Worm (Caenorhabditis elegans) whole organism, L4 larva: ENCODE data around the gene K08F4.12.
A peak's percentile ranks its signal among the peaks of the same experiment; 100 is the strongest.

Source experiments
- R02D3.7 ChIP-seq: fragments of 150-350 bp; sonication (generic microtip); optimal IDR thresholded peaks from 3 replicates; lab custom pipeline; 2014; ENCODE audit warnings: missing biosample characterization, missing genetic modification characterization
- Y105C5A.15 ChIP-seq: fragments of 200-800 bp; sonication (Bioruptor generic); IDR thresholded peaks from 2 replicates; pipeline ENCODE4 v1.3.6; 2022; ENCODE audit warnings: missing genetic modification characterization, missing compliant biosample characterization
- ZK337.2 ChIP-seq: fragments of 200-800 bp; sonication (Bioruptor generic); IDR thresholded peaks from 2 replicates; pipeline ENCODE4 v1.3.6; 2022; ENCODE audit warnings: missing genetic modification reagents, missing genetic modification characterization, missing compliant biosample characterization
- ZK546.5 ChIP-seq, 2 experiments: sonication (generic microtip); optimal IDR thresholded peaks; 2 replicates each; lab custom pipeline; 2017; ENCODE audit warnings: missing biosample characterization in 2 of 2, missing genetic modification characterization in 2 of 2
- aha-1 ChIP-seq: fragments of 150-350 bp; peaks from one replicate; lab custom pipeline; 2014; ENCODE audit warnings: missing biosample characterization, missing genetic modification characterization
- ceh-44 ChIP-seq: fragments of 200-800 bp; sonication (Bioruptor generic); IDR thresholded peaks from 2 replicates; pipeline ENCODE4 v1.3.6; 2022; ENCODE audit warnings: missing genetic modification reagents, missing genetic modification characterization, missing compliant biosample characterization
- ceh-82 ChIP-seq: sonication (generic microtip); optimal IDR thresholded peaks from 2 replicates; lab custom pipeline; 2017; ENCODE audit warnings: missing biosample characterization, missing genetic modification characterization
- cey-2 ChIP-seq: sonication (generic microtip); optimal IDR thresholded peaks from 3 replicates; lab custom pipeline; 2017; ENCODE audit warnings: missing genetic modification characterization, mild to moderate bottlenecking, missing compliant biosample characterization, antibody characterized with exemption, borderline replicate concordance; ENCODE audit not compliant: insufficient read depth
- daf-12 ChIP-seq: fragments of 150-350 bp; optimal IDR thresholded peaks from 2 replicates; lab custom pipeline; 2014; ENCODE audit warnings: missing biosample characterization, missing genetic modification reagents, missing genetic modification characterization
- daf-8 ChIP-seq: fragments of 200-800 bp; sonication (Bioruptor generic); IDR thresholded peaks from 2 replicates; pipeline ENCODE4 v1.3.6; 2022; ENCODE audit warnings: missing genetic modification characterization, missing compliant biosample characterization
- dmd-6 ChIP-seq: fragments of 200-800 bp; sonication (Bioruptor generic); IDR thresholded peaks from 2 replicates; pipeline ENCODE4 v1.3.6; 2022; ENCODE audit warnings: missing genetic modification reagents, missing genetic modification characterization, missing compliant biosample characterization
- dmd-8 ChIP-seq: fragments of 200-800 bp; sonication (Bioruptor generic); IDR thresholded peaks from 2 replicates; pipeline ENCODE4 v1.3.6; 2022; ENCODE audit warnings: missing genetic modification characterization, missing compliant biosample characterization
- dpl-1 ChIP-seq: fragments of 150-350 bp; optimal IDR thresholded peaks from 2 replicates; lab custom pipeline; 2014; ENCODE audit warnings: missing biosample characterization, missing genetic modification reagents, missing genetic modification characterization
- egl-43 ChIP-seq: fragments of 200-800 bp; sonication (Bioruptor generic); IDR thresholded peaks from 2 replicates; pipeline ENCODE4 v1.3.6; 2022; ENCODE audit warnings: missing genetic modification reagents, missing genetic modification characterization, missing compliant biosample characterization
- hif-1 ChIP-seq, 2 experiments: sonication (generic microtip); optimal IDR thresholded peaks; 2 replicates each; lab custom pipeline; 2016 to 2017; ENCODE audit warnings: missing compliant biosample characterization in 2 of 2, missing genetic modification characterization in 2 of 2, missing genetic modification reagents in 2 of 2, missing genotype in 2 of 2, mild to moderate bottlenecking in 1 of 2
- hlh-30 ChIP-seq: sonication (generic microtip); optimal IDR thresholded peaks from 2 replicates; lab custom pipeline; 2017; ENCODE audit warnings: antibody characterized with exemption, mild to moderate bottlenecking, missing genetic modification characterization, missing compliant biosample characterization; ENCODE audit not compliant: insufficient read depth
- jun-1 ChIP-seq: fragments of 150-350 bp; optimal IDR thresholded peaks from 2 replicates; lab custom pipeline; 2014; ENCODE audit warnings: missing biosample characterization, missing genetic modification reagents, missing genetic modification characterization
- lin-15B ChIP-seq: fragments of 150-350 bp; sonication (generic microtip); optimal IDR thresholded peaks from 3 replicates; lab custom pipeline; 2014; ENCODE audit warnings: missing biosample characterization, missing genetic modification characterization
- lin-29 ChIP-seq: fragments of 200-800 bp; sonication (Bioruptor generic); IDR thresholded peaks from 2 replicates; pipeline ENCODE4 v1.3.6; 2022; ENCODE audit warnings: missing genetic modification reagents, missing genetic modification characterization, missing compliant biosample characterization
- madf-5 ChIP-seq, 2 experiments: fragments of 200-800 bp; sonication (Bioruptor generic); IDR thresholded peaks; 2 replicates each; pipeline ENCODE4 v1.3.6; 2022; ENCODE audit warnings: missing compliant biosample characterization in 2 of 2, missing genetic modification characterization in 2 of 2
- madf-9 ChIP-seq: fragments of 200-800 bp; sonication (Bioruptor generic); conservative IDR thresholded peaks from 2 replicates; pipeline ENCODE4 v1.3.6; 2022; ENCODE audit warnings: missing genetic modification reagents, missing genetic modification characterization, missing compliant biosample characterization
- mdl-1 ChIP-seq, 2 experiments: fragments of 150-350 bp in 1 of 2; sonication (generic microtip) in 1 of 2; optimal IDR thresholded peaks; 2 replicates each; lab custom pipeline; 2014 to 2017; ENCODE audit warnings: missing biosample characterization in 2 of 2, missing genetic modification characterization in 2 of 2
- mes-2 ChIP-seq: sonication (generic microtip); optimal IDR thresholded peaks from 2 replicates; lab custom pipeline; 2016; ENCODE audit warnings: missing genotype, mild to moderate bottlenecking, missing genetic modification characterization, missing compliant biosample characterization; ENCODE audit not compliant: poor library complexity, severe bottlenecking
- mxl-3 ChIP-seq: fragments of 200-800 bp; sonication (Bioruptor generic); optimal IDR thresholded peaks from 2 replicates; lab custom pipeline; 2018; ENCODE audit warnings: mild to moderate bottlenecking, missing genetic modification characterization, missing compliant biosample characterization
- nhr-10 ChIP-seq: fragments of 150-350 bp; optimal IDR thresholded peaks from 2 replicates; lab custom pipeline; 2014; ENCODE audit warnings: missing biosample characterization, missing genetic modification characterization
- nhr-42 ChIP-seq: fragments of 200-800 bp; sonication (Bioruptor generic); IDR thresholded peaks from 2 replicates; pipeline ENCODE4 v1.3.6; 2022; ENCODE audit warnings: missing genetic modification characterization, missing compliant biosample characterization
- nhr-6 ChIP-seq: fragments of 150-350 bp; optimal IDR thresholded peaks from 2 replicates; lab custom pipeline; 2014; ENCODE audit warnings: missing biosample characterization, missing genetic modification characterization
- nhr-76 ChIP-seq: fragments of 150-350 bp; optimal IDR thresholded peaks from 2 replicates; lab custom pipeline; 2014; ENCODE audit warnings: missing biosample characterization, missing genetic modification characterization
- php-3 ChIP-seq: fragments of 200-800 bp; sonication (Bioruptor generic); IDR thresholded peaks from 2 replicates; pipeline ENCODE4 v1.3.6; 2022; ENCODE audit warnings: missing genetic modification reagents, missing genetic modification characterization, missing compliant biosample characterization
- rbr-2 ChIP-seq: sonication (generic microtip); optimal IDR thresholded peaks from 2 replicates; lab custom pipeline; 2016; ENCODE audit warnings: missing genotype, missing genetic modification characterization, missing compliant biosample characterization
- sdz-12 ChIP-seq: fragments of 200-800 bp; sonication (Bioruptor generic); optimal IDR thresholded peaks from 2 replicates; lab custom pipeline; 2018; ENCODE audit warnings: mild to moderate bottlenecking, missing genetic modification characterization, missing compliant biosample characterization
- spr-1 ChIP-seq: sonication (generic microtip); optimal IDR thresholded peaks from 2 replicates; lab custom pipeline; 2016; ENCODE audit warnings: mild to moderate bottlenecking, missing genetic modification characterization, missing compliant biosample characterization
- spr-3 ChIP-seq: fragments of 200-800 bp; sonication (Bioruptor generic); optimal IDR thresholded peaks from 2 replicates; lab custom pipeline; 2018; ENCODE audit warnings: mild to moderate bottlenecking, missing genetic modification characterization, missing compliant biosample characterization
- tra-1 ChIP-seq: fragments of 200-800 bp; sonication (Bioruptor generic); IDR thresholded peaks from 2 replicates; pipeline ENCODE4 v1.3.6; 2022; ENCODE audit warnings: missing genetic modification reagents, missing genetic modification characterization, missing compliant biosample characterization
- unc-130 ChIP-seq: sonication (generic microtip); optimal IDR thresholded peaks from 2 replicates; lab custom pipeline; 2016; ENCODE audit warnings: missing genetic modification reagents, missing genetic modification characterization, missing compliant biosample characterization
- zag-1 ChIP-seq: fragments of 150-350 bp; optimal IDR thresholded peaks from 2 replicates; lab custom pipeline; 2014; ENCODE audit warnings: missing biosample characterization, missing genetic modification characterization
- zfp-2 ChIP-seq: sonication (generic microtip); optimal IDR thresholded peaks from 2 replicates; lab custom pipeline; 2016; ENCODE audit warnings: mild to moderate bottlenecking, missing genetic modification characterization, missing compliant biosample characterization
- zip-2 ChIP-seq: fragments of 150-350 bp; optimal IDR thresholded peaks from 2 replicates; lab custom pipeline; 2014; ENCODE audit warnings: missing biosample characterization, missing genetic modification characterization
- ztf-11 ChIP-seq: fragments of 150-350 bp; optimal IDR thresholded peaks from 2 replicates; lab custom pipeline; 2014; ENCODE audit warnings: missing biosample characterization, missing genetic modification characterization

Gene K08F4.12

DNA sequence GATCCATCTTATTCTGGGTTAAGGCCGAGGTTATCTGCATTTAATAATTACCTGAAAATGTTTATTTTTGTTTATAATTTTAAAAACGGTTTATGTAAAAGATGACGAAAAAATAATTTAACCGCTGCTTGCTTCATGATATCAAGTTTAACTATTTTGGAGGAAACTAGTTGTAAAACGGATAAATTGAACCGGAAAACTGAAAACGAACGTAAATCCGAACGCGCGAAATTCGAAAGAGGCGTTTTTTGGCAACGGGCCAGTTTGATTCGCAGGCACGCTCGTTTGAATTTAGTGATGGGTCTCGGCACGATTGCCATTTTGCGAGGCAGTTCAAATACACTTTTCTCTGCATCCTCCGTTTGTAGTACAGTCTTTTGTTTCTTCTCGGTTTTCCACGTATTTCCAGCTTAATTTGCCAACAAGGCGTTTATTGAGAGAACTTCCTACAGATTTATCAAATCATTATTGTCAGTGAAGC lies 9.0 kb upstream of the K08F4.12 start, which contains the start of the genes gtbp-1 and K08F4.3 (continued):
- TF ChIP-seq dpl-1 (GFP tag; lab: Kevin White, UChicago) (peak; percentile 90), ztf-11 (tag; lab: Kevin White, UChicago) (no peak), nhr-42 (GFP tag; lab: Robert Waterston, UW) (no peak), zfp-2 (tag; lab: Kevin White, UChicago) (peak; percentile 72), Y105C5A.15 (GFP tag; lab: Robert Waterston, UW) (no peak), unc-130 (GFP tag; lab: Kevin White, UChicago) (peak; percentile 32), rbr-2 (tag; lab: Kevin White, UChicago) (peak; percentile 57), daf-12 (tag; lab: Kevin White, UChicago) (no peak), php-3 (no peak), madf-5 (GFP tag; IDR thresholded peaks at IDR 0.05; lab: Robert Waterston, UW) (no peak), zip-2 (tag; lab: Kevin White, UChicago) (no peak), dmd-8 (GFP tag; lab: Robert Waterston, UW) (no peak), ceh-44 (GFP tag; lab: Robert Waterston, UW) (no peak), mdl-1 (tag; optimal IDR thresholded peaks at IDR 0.05; lab: Kevin White, UChicago) (peak in 1 of 2 experiments; percentile 8), tra-1 (GFP tag; lab: Robert Waterston, UW) (no peak), mxl-3 (GFP tag; lab: Kevin White, UChicago) (peak; percentile 13), aha-1 (peak; percentile 98), madf-9 (GFP tag; lab: Robert Waterston, UW) (no peak), ZK337.2 (GFP tag; lab: Robert Waterston, UW) (no peak), ZK546.5 (tag; optimal IDR thresholded peaks at IDR 0.05; lab: Kevin White, UChicago) (peak in 1 of 2 experiments; percentile 85)

- TF ChIP-seq egl-43 (GFP tag; lab: Robert Waterston, UW) (no peak), mes-2 (no peak), nhr-42 (GFP tag; lab: Robert Waterston, UW) (no peak), ceh-44 (GFP tag; lab: Robert Waterston, UW) (no peak), nhr-10 (tag; lab: Kevin White, UChicago) (no peak), nhr-76 (tag; lab: Kevin White, UChicago) (no peak), spr-1 (tag; lab: Kevin White, UChicago) (no peak), zag-1 (tag; lab: Kevin White, UChicago) (no peak), lin-29 (GFP tag; lab: Robert Waterston, UW) (no peak), R02D3.7 (tag; lab: Kevin White, UChicago) (no peak), dmd-6 (GFP tag; lab: Robert Waterston, UW) (no peak), ceh-82 (tag; lab: Kevin White, UChicago) (no peak), daf-8 (GFP tag; lab: Robert Waterston, UW) (no peak), cey-2 (tag; lab: Kevin White, UChicago) (no peak), hlh-30 (tag; lab: Kevin White, UChicago) (no peak), lin-15B (tag; lab: Kevin White, UChicago) (no peak), sdz-12 (GFP tag; lab: Kevin White, UChicago) (no peak), nhr-6 (no peak)
- TF ChIP-seq, all 104 proteins: peak for 0
Observed at ce11 chrIV:10129957-10130356, 7.9 kb upstream of the K08F4.12 start, which contains the start of gene glt-3. TSS of gene glt-3 (plus strand) at chrIV:10130257.

- TF ChIP-seq spr-3, result no peak
- no peak for TF ChIP-seq jun-1
- TF ChIP-seq hif-1 (tag; optimal IDR thresholded peaks at IDR 0.05; lab: Kevin White, UChicago), result no peak
- no peak for TF ChIP-seq aha-1
- TF ChIP-seq zag-1 (tag; lab: Kevin White, UChicago), result no peak
- no peak for TF ChIP-seq hlh-30 (tag; lab: Kevin White, UChicago)
- TF ChIP-seq spr-1 (tag; lab: Kevin White, UChicago), result no peak
- no peak for TF ChIP-seq ztf-11 (tag; lab: Kevin White, UChicago)
- TF ChIP-seq madf-9 (GFP tag; lab: Robert Waterston, UW), result no peak
- TF ChIP-seq mes-2, result no peak
- TF ChIP-seq, all 104 proteins: peak for 0
Observed at ce11 chrIV:10135817-10136216, 2.1 kb upstream of the K08F4.12 start, which contains the start of gene K08F4.5. TSS of gene K08F4.5 (minus strand) at chrIV:10135917.
